Fruit fly (Drosophila melanogaster) Kc167 (cell line): ENCODE data around the gene D12.

Experiments used
- Myc ChIP-seq: fragments of >200 bp; optimal IDR thresholded peaks from 2 replicates; lab custom pipeline; 2017; ENCODE audit warnings: missing external identifiers
- Sin3A ChIP-seq: fragments of >200 bp; optimal IDR thresholded peaks from 2 replicates; lab custom pipeline; 2018; ENCODE audit warnings: missing external identifiers
- insv ChIP-seq: fragments of >200 bp; optimal IDR thresholded peaks from 3 replicates; lab custom pipeline; 2018; ENCODE audit warnings: missing external identifiers
- psq ChIP-seq: fragments of >200 bp; optimal IDR thresholded peaks from 2 replicates; lab custom pipeline; 2017; ENCODE audit warnings: missing external identifiers
- ttk ChIP-seq: sonication (Bioruptor generic); optimal IDR thresholded peaks from 2 replicates; lab custom pipeline; 2017; ENCODE audit warnings: missing external identifiers

dm6 chr2L:8414887-8415883 lies 22.0 kb downstream of the D12 start, which contains the start of the genes CG13398 and Akap200:
- TF ChIP-seq Myc (no peak), psq (lab: Kevin White, UChicago) (no peak), ttk (lab: Kevin White, UChicago) (no peak), Sin3A (lab: Kevin White, UChicago) (no peak), insv (lab: Kevin White, UChicago) (no peak)
